Worm (Caenorhabditis elegans) whole organism, early embryonic: ENCODE data around the gene C01F6.14.

ENCODE experiments used
- B0310.2 ChIP-seq: sonication (generic microtip); optimal IDR thresholded peaks from 2 replicates; lab custom pipeline; 2016; ENCODE audit warnings: mild to moderate bottlenecking, missing genetic modification characterization, missing compliant biosample characterization
- F13C5.2 ChIP-seq: sonication (generic microtip); optimal IDR thresholded peaks from 2 replicates; lab custom pipeline; 2017; ENCODE audit warnings: mild to moderate bottlenecking, missing genetic modification characterization, inconsistent platforms, missing compliant biosample characterization
- aly-1 ChIP-seq: sonication (generic microtip); optimal IDR thresholded peaks from 2 replicates; lab custom pipeline; 2016; ENCODE audit warnings: missing genetic modification characterization, missing compliant biosample characterization
- ama-1 ChIP-seq: fragments of 150-350 bp; optimal IDR thresholded peaks from 2 replicates; lab custom pipeline; 2014
- ceh-13 ChIP-seq: fragments of 200-800 bp; sonication (Bioruptor generic); optimal IDR thresholded peaks from 2 replicates; lab custom pipeline; 2018; ENCODE audit warnings: mild to moderate bottlenecking, missing genetic modification characterization, missing compliant biosample characterization
- ceh-36 ChIP-seq: sonication (generic microtip); optimal IDR thresholded peaks from 2 replicates; lab custom pipeline; 2016; ENCODE audit warnings: missing genetic modification characterization, inconsistent platforms, missing compliant biosample characterization
- ets-7 ChIP-seq: sonication (generic microtip); optimal IDR thresholded peaks from 2 replicates; lab custom pipeline; 2016; ENCODE audit warnings: missing genotype, missing genetic modification characterization, missing compliant biosample characterization
- flt-1 ChIP-seq: fragments of 200-800 bp; sonication (Bioruptor generic); IDR thresholded peaks from 2 replicates; pipeline ENCODE4 v1.3.6; 2022; ENCODE audit warnings: missing genetic modification characterization, missing compliant biosample characterization
- hmbx-1 ChIP-seq: sonication (generic microtip); optimal IDR thresholded peaks from 2 replicates; lab custom pipeline; 2016; ENCODE audit warnings: mild to moderate bottlenecking, missing genetic modification characterization, missing compliant biosample characterization
- hmg-4 ChIP-seq: fragments of 200-800 bp; sonication (Bioruptor generic); optimal IDR thresholded peaks from 2 replicates; lab custom pipeline; 2018; ENCODE audit warnings: mild to moderate bottlenecking, missing genetic modification characterization, missing compliant biosample characterization
- hnd-1 ChIP-seq: sonication (generic microtip); optimal IDR thresholded peaks from 2 replicates; lab custom pipeline; 2016; ENCODE audit warnings: missing genetic modification characterization, missing compliant biosample characterization
- pes-1 ChIP-seq: fragments of 200-800 bp; sonication (Bioruptor generic); IDR thresholded peaks from 2 replicates; pipeline ENCODE4 v1.3.6; 2022; ENCODE audit warnings: missing genetic modification reagents, missing genetic modification characterization, missing compliant biosample characterization
- scrt-1 ChIP-seq: fragments of 200-800 bp; sonication (Bioruptor generic); IDR thresholded peaks from 2 replicates; pipeline ENCODE4 v1.3.6; 2022; ENCODE audit warnings: missing genetic modification characterization, missing compliant biosample characterization
- sea-1 ChIP-seq: fragments of 200-800 bp; sonication (Bioruptor generic); conservative IDR thresholded peaks from 2 replicates; pipeline ENCODE4 v1.3.6; 2022; ENCODE audit warnings: missing genetic modification characterization, missing compliant biosample characterization
- tbx-11 ChIP-seq: fragments of 200-800 bp; sonication (Bioruptor generic); IDR thresholded peaks from 2 replicates; pipeline ENCODE4 v1.3.6; 2022; ENCODE audit warnings: missing genetic modification characterization, missing compliant biosample characterization
- tbx-37 ChIP-seq: fragments of 200-800 bp; sonication (Bioruptor generic); conservative IDR thresholded peaks from 2 replicates; pipeline ENCODE4 v1.3.6; 2022; ENCODE audit warnings: missing genetic modification reagents, missing genetic modification characterization, missing compliant biosample characterization
- tra-4 ChIP-seq: sonication (generic microtip); optimal IDR thresholded peaks from 2 replicates; lab custom pipeline; 2017; ENCODE audit warnings: missing genetic modification characterization, missing compliant biosample characterization

The C01F6.14 gene

DNA sequence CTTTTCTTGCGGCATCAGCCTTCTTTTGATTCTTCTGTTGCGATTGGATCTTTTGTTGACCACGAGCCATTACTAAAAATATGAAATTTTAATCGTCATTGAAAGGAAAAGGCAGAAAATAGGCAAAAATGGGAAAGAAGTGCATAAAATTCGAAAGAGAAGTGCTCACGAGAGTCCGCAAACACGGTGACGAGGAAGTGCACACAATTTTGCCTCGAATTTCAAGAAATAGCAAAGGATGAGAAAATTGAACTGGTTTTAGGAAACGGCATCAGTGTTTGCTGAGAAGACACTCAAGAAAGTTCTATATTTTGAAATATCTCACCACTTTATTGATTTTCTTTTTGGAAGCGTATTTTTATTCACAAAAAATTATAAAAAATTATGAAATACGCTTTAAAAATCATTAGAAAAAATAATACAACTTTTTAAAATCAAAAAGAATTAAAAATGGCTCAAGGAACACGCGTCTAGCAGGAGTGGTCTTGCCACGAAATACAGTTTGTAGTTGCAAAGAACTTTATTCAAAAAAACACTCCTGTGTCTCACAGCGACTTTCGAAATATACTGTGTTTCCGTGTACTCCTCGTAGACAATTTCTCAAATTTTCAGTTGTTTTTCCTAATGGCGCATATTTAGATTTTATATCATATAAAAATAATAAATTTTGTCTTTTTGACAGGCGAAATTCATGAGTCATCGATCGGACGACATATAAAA is 7.6 kb downstream of the C01F6.14 start, which contains the start of the genes znf-706 and cpna-3:
Gene znf-706, minus strand, starts transcription at position 72 of the 720 bp plus-strand sequence.
Gene cpna-3, plus strand, starts transcription at position 683 of the 720 bp plus-strand sequence.
- TF ChIP-seq hmbx-1 (tag; lab: Kevin White, UChicago) = no peak
- TF ChIP-seq F13C5.2 = peak; percentile 28

ce11 chrIV:9095553-9095952 is 8.4 kb downstream of the C01F6.14 start, which contains the start of gene icln-1:
Gene icln-1, minus strand, starts transcription at chrIV:9095653.
- TF ChIP-seq ets-7 (tag; lab: Kevin White, UChicago) = no peak
- no peak for TF ChIP-seq pes-1 (GFP tag; lab: Robert Waterston, UW)
- TF ChIP-seq F13C5.2 = no peak
- TF ChIP-seq ama-1 (lab: Kevin White, UChicago) = no peak
- TF ChIP-seq ceh-13 (GFP tag; lab: Kevin White, UChicago) = no peak
- TF ChIP-seq scrt-1 (GFP tag; lab: Robert Waterston, UW) = no peak
- no peak for TF ChIP-seq sea-1 (GFP tag; lab: Robert Waterston, UW)
- no peak for TF ChIP-seq hmg-4 (GFP tag; lab: Kevin White, UChicago)
- no peak for TF ChIP-seq hmbx-1 (tag; lab: Kevin White, UChicago)
- no peak for TF ChIP-seq ceh-36 (tag; lab: Kevin White, UChicago)
- no peak for TF ChIP-seq hnd-1 (tag; lab: Kevin White, UChicago)
- no peak for TF ChIP-seq aly-1
- TF ChIP-seq B0310.2 (tag; lab: Kevin White, UChicago) = no peak
- TF ChIP-seq flt-1 (GFP tag; lab: Robert Waterston, UW) = no peak
- TF ChIP-seq tbx-37 (GFP tag; lab: Robert Waterston, UW) = no peak
- TF ChIP-seq tbx-11 (GFP tag; lab: Robert Waterston, UW) = no peak
- no peak for TF ChIP-seq tra-4 (tag; lab: Kevin White, UChicago)

DNA sequence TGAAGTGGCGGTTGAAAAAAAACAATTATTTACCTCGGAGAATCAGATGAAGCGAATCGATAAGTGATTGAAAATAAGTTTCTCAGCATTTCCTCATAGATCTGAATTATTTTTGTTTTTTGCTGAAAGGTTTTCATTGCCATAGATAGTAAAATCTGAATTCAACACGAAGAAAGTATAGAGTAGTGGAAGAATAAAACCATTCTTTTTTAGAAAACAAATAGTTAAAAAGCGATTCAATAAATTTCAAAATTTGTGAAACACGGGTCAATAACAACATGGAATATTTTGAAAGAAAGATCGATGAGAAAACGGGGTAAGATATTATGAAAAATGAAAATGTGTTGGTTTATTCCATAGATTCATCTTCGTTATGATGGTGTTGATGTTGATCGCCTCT is 9.6 kb downstream of the C01F6.14 start, which contains the start of gene mrpl-42:
Gene mrpl-42, minus strand, starts transcription at position 101 of the 400 bp plus-strand sequence.
- no peak for TF ChIP-seq ama-1 (lab: Kevin White, UChicago)

ce11 chrIV:9093932-9094331 is 10.0 kb downstream of the C01F6.14 start, which contains the start of gene lpl-1:
Gene lpl-1, minus strand, starts transcription at chrIV:9094032.
- TF ChIP-seq tbx-37 (GFP tag; lab: Robert Waterston, UW) = no peak
- no peak for TF ChIP-seq hmbx-1 (tag; lab: Kevin White, UChicago)
- no peak for TF ChIP-seq ceh-13 (GFP tag; lab: Kevin White, UChicago)
- no peak for TF ChIP-seq ceh-36 (tag; lab: Kevin White, UChicago)
- no peak for TF ChIP-seq pes-1 (GFP tag; lab: Robert Waterston, UW)
- no peak for TF ChIP-seq ama-1 (lab: Kevin White, UChicago)
- TF ChIP-seq scrt-1 (GFP tag; lab: Robert Waterston, UW) = no peak
- TF ChIP-seq tra-4 (tag; lab: Kevin White, UChicago) = no peak
- TF ChIP-seq tbx-11 (GFP tag; lab: Robert Waterston, UW) = no peak
- TF ChIP-seq B0310.2 (tag; lab: Kevin White, UChicago) = no peak
- no peak for TF ChIP-seq flt-1 (GFP tag; lab: Robert Waterston, UW)
- TF ChIP-seq hnd-1 (tag; lab: Kevin White, UChicago) = no peak
- TF ChIP-seq ets-7 (tag; lab: Kevin White, UChicago) = no peak
- no peak for TF ChIP-seq F13C5.2
- TF ChIP-seq sea-1 (GFP tag; lab: Robert Waterston, UW) = no peak
- TF ChIP-seq aly-1 = no peak
- TF ChIP-seq hmg-4 (GFP tag; lab: Kevin White, UChicago) = no peak

DNA sequence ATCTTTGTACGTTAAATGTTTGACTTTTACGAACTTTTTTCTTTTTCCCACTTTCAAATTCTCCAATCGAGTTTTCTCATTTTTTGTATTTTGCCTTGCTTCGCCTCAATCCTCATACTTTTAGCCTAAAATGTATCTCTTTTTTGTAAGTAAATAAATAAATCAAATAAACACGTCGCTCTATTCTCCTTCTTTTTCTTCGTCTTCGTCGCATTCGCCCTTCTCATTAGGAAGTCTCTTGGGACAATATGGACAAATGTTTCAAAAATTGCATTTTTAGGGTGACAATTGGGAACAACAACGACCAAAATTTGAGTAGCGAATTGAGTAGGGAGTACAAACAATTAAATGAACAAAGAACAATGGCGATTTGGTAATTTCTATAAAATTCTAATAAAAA is 11.9 kb downstream of the C01F6.14 start:
- TF ChIP-seq tra-4 (tag; lab: Kevin White, UChicago) (no peak), B0310.2 (tag; lab: Kevin White, UChicago) (no peak), F13C5.2 (no peak), hnd-1 (tag; lab: Kevin White, UChicago) (no peak), scrt-1 (GFP tag; lab: Robert Waterston, UW) (no peak), hmbx-1 (tag; lab: Kevin White, UChicago) (no peak), ets-7 (tag; lab: Kevin White, UChicago) (no peak), ceh-36 (tag; lab: Kevin White, UChicago) (no peak), aly-1 (no peak), ama-1 (lab: Kevin White, UChicago) (no peak), flt-1 (GFP tag; lab: Robert Waterston, UW) (no peak), pes-1 (GFP tag; lab: Robert Waterston, UW) (no peak), hmg-4 (GFP tag; lab: Kevin White, UChicago) (no peak), tbx-37 (GFP tag; lab: Robert Waterston, UW) (no peak)

DNA sequence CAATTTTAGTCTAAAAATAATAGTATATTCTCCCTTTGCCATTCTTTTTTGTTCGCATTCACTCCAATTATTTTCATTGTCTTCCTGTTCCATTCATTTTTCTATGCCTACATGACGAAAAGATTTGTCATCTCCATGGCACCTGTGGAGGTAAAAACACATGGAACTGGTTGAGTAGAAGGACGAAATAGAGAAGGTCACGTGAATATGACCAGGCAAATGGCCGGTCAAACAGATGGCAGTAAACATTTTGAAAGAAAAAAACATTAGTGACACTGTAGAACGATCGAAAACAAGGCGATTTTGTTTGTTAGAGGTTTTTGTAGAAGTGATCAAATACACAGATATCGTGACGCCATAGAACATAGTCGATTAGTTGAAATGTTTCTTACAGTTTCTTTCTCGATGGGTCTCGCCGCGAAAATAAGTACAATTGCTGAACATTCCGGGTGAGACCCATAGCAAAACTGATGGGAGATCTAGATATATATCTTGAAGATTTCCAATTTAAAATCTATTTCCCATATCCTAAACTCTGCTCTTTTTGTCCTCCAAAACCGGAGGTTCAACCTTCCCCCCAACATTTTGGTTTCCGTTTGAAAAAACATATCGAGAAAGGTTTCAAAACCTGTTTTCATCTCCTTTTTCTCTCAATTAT is 13.3 kb downstream of the C01F6.14 start:
- TF ChIP-seq B0310.2 (tag; lab: Kevin White, UChicago) (no peak), sea-1 (GFP tag; lab: Robert Waterston, UW) (no peak), tbx-11 (GFP tag; lab: Robert Waterston, UW) (no peak), ceh-13 (GFP tag; lab: Kevin White, UChicago) (no peak), hmg-4 (GFP tag; lab: Kevin White, UChicago) (no peak), tbx-37 (GFP tag; lab: Robert Waterston, UW) (no peak), hnd-1 (tag; lab: Kevin White, UChicago) (no peak), ets-7 (tag; lab: Kevin White, UChicago) (no peak), tra-4 (tag; lab: Kevin White, UChicago) (no peak), ceh-36 (tag; lab: Kevin White, UChicago) (no peak), hmbx-1 (tag; lab: Kevin White, UChicago) (no peak)
